Fruit fly (Drosophila melanogaster): ENCODE results near the gene CG10405.

Gene CG10405

dm6 chr3R:16500919-16501851, 46.9 kb downstream of the CG10405 start, which contains the start of gene Decay (continued):
- TF ChIP-seq ato (GFP tag; IDR thresholded peaks at IDR 0.05; ENCODE audit: partially characterized antibody): no peak
- peak; percentile 18 for TF ChIP-seq Hsf (GFP tag; optimal IDR thresholded peaks at IDR 0.05)
- TF ChIP-seq NfI (GFP tag; optimal IDR thresholded peaks at IDR 0.05): no peak
- TF ChIP-seq CG10431 (GFP tag; optimal IDR thresholded peaks at IDR 0.05): no peak
- no peak for TF ChIP-seq emc (GFP tag; optimal IDR thresholded peaks at IDR 0.05)
- TF ChIP-seq CG8388 (GFP tag; optimal IDR thresholded peaks at IDR 0.05): peak; percentile 17
- TF ChIP-seq CG34224 (GFP tag; IDR thresholded peaks at IDR 0.05; ENCODE audit: partially characterized antibody): no peak
- no peak for TF ChIP-seq cg (GFP tag; optimal IDR thresholded peaks at IDR 0.05)
- TF ChIP-seq Max (GFP tag; optimal IDR thresholded peaks at IDR 0.05): no peak
- TF ChIP-seq CG16813 (GFP tag; IDR thresholded peaks at IDR 0.05; ENCODE audit: partially characterized antibody): no peak
- TF ChIP-seq CG4282 (GFP tag; optimal IDR thresholded peaks at IDR 0.05): no peak
- no peak for TF ChIP-seq MESR4 (GFP tag; optimal IDR thresholded peaks at IDR 0.05)
- no peak for TF ChIP-seq CG10959 (GFP tag; IDR thresholded peaks at IDR 0.05)
- TF ChIP-seq croc (GFP tag; conservative IDR thresholded peaks at IDR 0.05): no peak
- TF ChIP-seq tup (GFP tag; optimal IDR thresholded peaks at IDR 0.05): no peak
- TF ChIP-seq tx (GFP tag; optimal IDR thresholded peaks at IDR 0.05): no peak
- no peak for TF ChIP-seq ham (GFP tag; IDR thresholded peaks at IDR 0.05)
- TF ChIP-seq sens (GFP tag): peak; percentile 89
- TF ChIP-seq eve (GFP tag; optimal IDR thresholded peaks at IDR 0.05): peak in 1 of 2 experiments; percentile 75
- TF ChIP-seq ERR (GFP tag; optimal IDR thresholded peaks at IDR 0.05): no peak
- TF ChIP-seq sna (GFP tag; IDR thresholded peaks at IDR 0.05; ENCODE audit: partially characterized antibody): 0 out of 2 replicates have a peak, but pooled peaks have one; percentile 22
- TF ChIP-seq CrebB (tag; optimal IDR thresholded peaks at IDR 0.05): no peak
- no peak for TF ChIP-seq Kr (GFP tag; optimal IDR thresholded peaks at IDR 0.05)
- TF ChIP-seq CG12155 (GFP tag; optimal IDR thresholded peaks at IDR 0.05): no peak
- no peak for TF ChIP-seq Atf3 (GFP tag; optimal IDR thresholded peaks at IDR 0.05)
- TF ChIP-seq Xrp1 (GFP tag; IDR thresholded peaks at IDR 0.05): peak; percentile 44; the same call in 1 of the 2 replicates
- no peak for TF ChIP-seq D19A (tag; optimal IDR thresholded peaks at IDR 0.05)
- TF ChIP-seq Hmr (GFP tag; optimal IDR thresholded peaks at IDR 0.05): peak; percentile 26
- no peak for TF ChIP-seq CG6765 (GFP tag; optimal IDR thresholded peaks at IDR 0.05)
- no peak for TF ChIP-seq Fer2 (tag; optimal IDR thresholded peaks at IDR 0.05)
- no peak for TF ChIP-seq Pdp1 (GFP tag; optimal IDR thresholded peaks at IDR 0.05)
- peak; percentile 70 for TF ChIP-seq CG3163 (GFP tag; optimal IDR thresholded peaks at IDR 0.05)
- no peak for TF ChIP-seq hb (GFP tag; IDR thresholded peaks at IDR 0.05; ENCODE audit: partially characterized antibody)
- peak; percentile 28 for TF ChIP-seq gem (tag; optimal IDR thresholded peaks at IDR 0.05)
- TF ChIP-seq row (GFP tag; IDR thresholded peaks at IDR 0.05): peak; percentile 23; the same call in 1 of the 3 replicates
- no peak for TF ChIP-seq cwo (GFP tag; optimal IDR thresholded peaks at IDR 0.05)
- TF ChIP-seq Sox100B (GFP tag; optimal IDR thresholded peaks at IDR 0.05): peak; percentile 27
- no peak for TF ChIP-seq dm (GFP tag; optimal IDR thresholded peaks at IDR 0.05)
- no peak for TF ChIP-seq lov (optimal IDR thresholded peaks at IDR 0.05)
- TF ChIP-seq lov (GFP tag; IDR thresholded peaks at IDR 0.05): no peak
- TF ChIP-seq CG32532 (GFP tag; IDR thresholded peaks at IDR 0.05): no peak
- no peak for TF ChIP-seq CG10147 (GFP tag; optimal IDR thresholded peaks at IDR 0.05)
- TF ChIP-seq CG17829 (tag; optimal IDR thresholded peaks at IDR 0.05): no peak
- TF ChIP-seq CG10543 (GFP tag; optimal IDR thresholded peaks at IDR 0.05): no peak
- TF ChIP-seq bsh (GFP tag; optimal IDR thresholded peaks at IDR 0.05): peak in 1 of 2 experiments; percentile 13
- no peak for TF ChIP-seq stc (GFP tag; IDR thresholded peaks at IDR 0.05)
- TF ChIP-seq chinmo (GFP tag; IDR thresholded peaks at IDR 0.05; ENCODE audit: partially characterized antibody): peak; percentile 73; the same call in 1 of the 4 replicates
- TF ChIP-seq CG42726 (GFP tag; IDR thresholded peaks at IDR 0.05; ENCODE audit: partially characterized antibody): no peak
